Fruit fly (Drosophila melanogaster) whole organism, embryonic: ENCODE measurements around the gene Usp10.

Source experiments
- Atf6 ChIP-seq: fragments of 200-800 bp; sonication (Bioruptor generic); IDR thresholded peaks from 2 replicates; pipeline ENCODE4 v1.3.6; 2022; ENCODE audit warnings: missing biosample characterization, missing genetic modification characterization
- BtbVII ChIP-seq: fragments of 200-800 bp; sonication (Bioruptor generic); optimal IDR thresholded peaks from 3 replicates; lab custom pipeline; 2017; ENCODE audit warnings: missing biosample characterization, mild to moderate bottlenecking, missing genetic modification characterization
- Bteb2 ChIP-seq: fragments of 200-800 bp; sonication (Bioruptor generic); optimal IDR thresholded peaks from 2 replicates; lab custom pipeline; 2016; ENCODE audit warnings: missing biosample characterization, missing genetic modification characterization
- CG10274 ChIP-seq: fragments of 200-800 bp; sonication (Bioruptor generic); optimal IDR thresholded peaks from 3 replicates; lab custom pipeline; 2017; ENCODE audit warnings: missing biosample characterization, mild to moderate bottlenecking, missing genetic modification characterization
- CG12219 ChIP-seq: fragments of 200-800 bp; sonication (Bioruptor generic); optimal IDR thresholded peaks from 3 replicates; lab custom pipeline; 2018; ENCODE audit warnings: missing biosample characterization, mild to moderate bottlenecking, missing genetic modification characterization
- CG12942 ChIP-seq: fragments of 200-800 bp; sonication (Bioruptor generic); optimal IDR thresholded peaks from 3 replicates; lab custom pipeline; 2016; ENCODE audit warnings: missing biosample characterization, missing genetic modification characterization
- CG13775 ChIP-seq: fragments of 200-800 bp; sonication (Bioruptor generic); optimal IDR thresholded peaks from 3 replicates; lab custom pipeline; 2017; ENCODE audit warnings: missing biosample characterization, mild to moderate bottlenecking, missing genetic modification characterization
- CG13894 ChIP-seq: fragments of 200-800 bp; sonication (Bioruptor generic); optimal IDR thresholded peaks from 3 replicates; lab custom pipeline; 2018; ENCODE audit warnings: missing biosample characterization, mild to moderate bottlenecking, missing genetic modification characterization, moderate library complexity
- CG14860 ChIP-seq: fragments of 200-800 bp; sonication (Bioruptor generic); IDR thresholded peaks from 3 replicates; pipeline ENCODE4 v1.3.6; 2022; ENCODE audit warnings: missing biosample characterization, missing genetic modification characterization; ENCODE audit not compliant: partially characterized antibody
- CG1529 ChIP-seq: fragments of 200-800 bp; sonication (Bioruptor generic); optimal IDR thresholded peaks from 3 replicates; lab custom pipeline; 2018; ENCODE audit warnings: missing biosample characterization, missing genetic modification characterization
- CG1602 ChIP-seq: fragments of 200-800 bp; sonication (Bioruptor generic); optimal IDR thresholded peaks from 3 replicates; lab custom pipeline; 2016; ENCODE audit warnings: missing biosample characterization, missing genetic modification characterization
- CG17186 ChIP-seq: fragments of 200-800 bp; sonication (Bioruptor generic); optimal IDR thresholded peaks from 3 replicates; lab custom pipeline; 2017; ENCODE audit warnings: missing biosample characterization, missing genetic modification reagents, missing genetic modification characterization
- CG18011 ChIP-seq: fragments of 200-800 bp; sonication (Bioruptor generic); optimal IDR thresholded peaks from 2 replicates; lab custom pipeline; 2017; ENCODE audit warnings: missing biosample characterization, missing genetic modification characterization, mild to moderate bottlenecking, moderate library complexity, missing genotype
- CG2120 ChIP-seq: fragments of 200-800 bp; sonication (Bioruptor generic); optimal IDR thresholded peaks from 3 replicates; lab custom pipeline; 2016; ENCODE audit warnings: missing biosample characterization, missing genetic modification characterization
- CG30431 ChIP-seq: fragments of 200-800 bp; sonication (Bioruptor generic); optimal IDR thresholded peaks from 2 replicates; lab custom pipeline; 2017; ENCODE audit warnings: missing biosample characterization, missing genetic modification characterization
- CG31441 ChIP-seq: fragments of 200-800 bp; sonication (Bioruptor generic); IDR thresholded peaks from 2 replicates; pipeline ENCODE4 v1.3.6; 2022; ENCODE audit warnings: missing biosample characterization, missing genetic modification characterization
- CG3838 ChIP-seq: fragments of 200-800 bp; sonication (Bioruptor generic); optimal IDR thresholded peaks from 3 replicates; lab custom pipeline; 2016; ENCODE audit warnings: missing biosample characterization, missing genetic modification characterization
- CG3995 ChIP-seq: fragments of 200-800 bp; sonication (Bioruptor generic); optimal IDR thresholded peaks from 3 replicates; lab custom pipeline; 2016; ENCODE audit warnings: missing biosample characterization, missing genetic modification characterization
- CG42726 ChIP-seq: fragments of 200-800 bp; sonication (Bioruptor generic); IDR thresholded peaks from 2 replicates; pipeline ENCODE4 v1.3.6; 2022; ENCODE audit warnings: missing biosample characterization, missing genetic modification characterization; ENCODE audit not compliant: partially characterized antibody
- CG43689 ChIP-seq: fragments of 200-800 bp; sonication (Bioruptor generic); IDR thresholded peaks from 2 replicates; pipeline ENCODE4 v1.3.6; 2022; ENCODE audit warnings: missing biosample characterization, missing genetic modification characterization
- CG5245 ChIP-seq: fragments of 200-800 bp; sonication (Bioruptor generic); optimal IDR thresholded peaks from 3 replicates; lab custom pipeline; 2016; ENCODE audit warnings: missing biosample characterization, missing genetic modification characterization
- CG7372 ChIP-seq: fragments of 200-800 bp; sonication (Bioruptor generic); IDR thresholded peaks from 2 replicates; pipeline ENCODE4 v1.3.6; 2022; ENCODE audit warnings: missing biosample characterization, missing genetic modification characterization
- CG7745 ChIP-seq: fragments of 200-800 bp; sonication (Bioruptor generic); optimal IDR thresholded peaks from 2 replicates; lab custom pipeline; 2018; ENCODE audit warnings: missing biosample characterization, mild to moderate bottlenecking, missing genetic modification characterization, moderate library complexity
- CG7987 ChIP-seq: fragments of 200-800 bp; sonication (Bioruptor generic); optimal IDR thresholded peaks from 2 replicates; lab custom pipeline; 2018; ENCODE audit warnings: missing biosample characterization, mild to moderate bottlenecking, missing genetic modification characterization, moderate library complexity
- CG8924 ChIP-seq: fragments of 200-800 bp; optimal IDR thresholded peaks from 3 replicates; lab custom pipeline; 2019; ENCODE audit warnings: missing biosample characterization, mild to moderate bottlenecking, missing genetic modification characterization, moderate library complexity
- CG9727 ChIP-seq: fragments of 200-800 bp; sonication (Bioruptor generic); optimal IDR thresholded peaks from 3 replicates; lab custom pipeline; 2017; ENCODE audit warnings: missing biosample characterization, mild to moderate bottlenecking, missing genetic modification characterization
- Deaf1 ChIP-seq: fragments of 200-800 bp; optimal IDR thresholded peaks from 3 replicates; lab custom pipeline; 2019; ENCODE audit warnings: missing biosample characterization, mild to moderate bottlenecking, missing genetic modification characterization, moderate library complexity
- E2f1 ChIP-seq: fragments of 200-800 bp; sonication (Bioruptor generic); IDR thresholded peaks from 2 replicates; pipeline ENCODE4 v1.3.6; 2022; ENCODE audit warnings: missing biosample characterization, missing genetic modification characterization
- ERR ChIP-seq: fragments of 200-800 bp; sonication (Bioruptor generic); optimal IDR thresholded peaks from 2 replicates; lab custom pipeline; 2016; ENCODE audit warnings: missing biosample characterization, missing genetic modification characterization
- Fer3 ChIP-seq: fragments of 200-800 bp; sonication (Bioruptor generic); optimal IDR thresholded peaks from 2 replicates; lab custom pipeline; 2018; ENCODE audit warnings: missing biosample characterization, mild to moderate bottlenecking, missing genetic modification characterization, moderate library complexity
- Gsc ChIP-seq: fragments of 200-800 bp; sonication (Bioruptor generic); IDR thresholded peaks from 2 replicates; pipeline ENCODE4 v1.3.6; 2022; ENCODE audit warnings: missing biosample characterization, missing genetic modification characterization
- HLH3B ChIP-seq: fragments of 200-800 bp; sonication (Bioruptor generic); IDR thresholded peaks from 2 replicates; pipeline ENCODE4 v1.3.6; 2022; ENCODE audit warnings: missing biosample characterization, missing genetic modification characterization
- Kr ChIP-seq: fragments of 200-800 bp; sonication (Bioruptor generic); optimal IDR thresholded peaks from 2 replicates; lab custom pipeline; 2017; ENCODE audit warnings: missing biosample characterization, mild to moderate bottlenecking, missing genetic modification characterization
- Mrtf ChIP-seq: fragments of 200-800 bp; sonication (Bioruptor generic); IDR thresholded peaks from 3 replicates; pipeline ENCODE4 v1.3.6; 2022; ENCODE audit warnings: missing biosample characterization, missing genetic modification characterization
- Neu2 ChIP-seq: fragments of 200-800 bp; sonication (Bioruptor generic); optimal IDR thresholded peaks from 3 replicates; lab custom pipeline; 2016; ENCODE audit warnings: missing biosample characterization, missing genetic modification characterization, borderline replicate concordance
- Optix ChIP-seq: fragments of 200-800 bp; sonication (Bioruptor generic); IDR thresholded peaks from 3 replicates; pipeline ENCODE4 v1.3.6; 2022; ENCODE audit warnings: missing biosample characterization, missing genetic modification characterization
- Rfx ChIP-seq: fragments of 200-800 bp; sonication (Bioruptor generic); IDR thresholded peaks from 2 replicates; pipeline ENCODE4 v1.3.6; 2022; ENCODE audit warnings: missing biosample characterization, missing genetic modification characterization
- bowl ChIP-seq: fragments of 200-800 bp; sonication (Bioruptor generic); IDR thresholded peaks from 2 replicates; pipeline ENCODE4 v1.3.6; 2022; ENCODE audit warnings: missing biosample characterization, missing genetic modification characterization
- cg ChIP-seq: fragments of 200-800 bp; sonication (Bioruptor generic); optimal IDR thresholded peaks from 3 replicates; lab custom pipeline; 2019; ENCODE audit warnings: missing biosample characterization, mild to moderate bottlenecking, missing genetic modification characterization, moderate library complexity
- fd102C ChIP-seq: fragments of 200-800 bp; sonication (Bioruptor generic); optimal IDR thresholded peaks from 2 replicates; lab custom pipeline; 2018; ENCODE audit warnings: missing biosample characterization, mild to moderate bottlenecking, missing genetic modification characterization, moderate library complexity
- gsb-n ChIP-seq: fragments of 200-800 bp; sonication (Bioruptor generic); optimal IDR thresholded peaks from 3 replicates; lab custom pipeline; 2018; ENCODE audit warnings: missing biosample characterization, mild to moderate bottlenecking, missing genetic modification characterization
- hkb ChIP-seq, 2 experiments: fragments of 200-800 bp in 1 of 2; fragments of >200 bp in 1 of 2; sonication (Bioruptor generic) in 1 of 2; IDR thresholded peaks in 1 of 2; optimal IDR thresholded peaks in 1 of 2; 2 replicates each; pipeline versions ENCODE4 v1.3.6 to Lab custom; 2017 to 2022; ENCODE audit warnings: missing biosample characterization in 1 of 2, missing genetic modification characterization in 1 of 2
- knrl ChIP-seq: fragments of 200-800 bp; sonication (Bioruptor generic); IDR thresholded peaks from 3 replicates; pipeline ENCODE4 v1.3.6; 2022; ENCODE audit warnings: missing biosample characterization, missing genetic modification characterization; ENCODE audit not compliant: partially characterized antibody
- nerfin-2 ChIP-seq: fragments of 200-800 bp; sonication (Bioruptor generic); IDR thresholded peaks from 2 replicates; pipeline ENCODE4 v1.3.6; 2022; ENCODE audit warnings: missing biosample characterization, missing genetic modification characterization; ENCODE audit not compliant: partially characterized antibody
- otp ChIP-seq: fragments of 200-800 bp; sonication (Bioruptor generic); IDR thresholded peaks from 3 replicates; pipeline ENCODE4, ENCODE4 v1.3.6; 2022; ENCODE audit warnings: missing biosample characterization, missing genetic modification characterization
- pfk ChIP-seq: fragments of 200-800 bp; sonication (Bioruptor generic); optimal IDR thresholded peaks from 2 replicates; lab custom pipeline; 2018; ENCODE audit warnings: missing biosample characterization, mild to moderate bottlenecking, missing genetic modification characterization, moderate library complexity
- repo ChIP-seq: fragments of 200-800 bp; sonication (Bioruptor generic); optimal IDR thresholded peaks from 2 replicates; lab custom pipeline; 2016; ENCODE audit warnings: missing biosample characterization, missing genetic modification characterization
- sim ChIP-seq: fragments of 200-800 bp; sonication (Bioruptor generic); IDR thresholded peaks from 2 replicates; pipeline ENCODE4 v1.3.6; 2022; ENCODE audit warnings: missing biosample characterization, missing genetic modification characterization
- sqz ChIP-seq: fragments of 200-800 bp; sonication (Bioruptor generic); optimal IDR thresholded peaks from 3 replicates; lab custom pipeline; 2018; ENCODE audit warnings: missing biosample characterization, mild to moderate bottlenecking, missing genetic modification characterization
- unpg ChIP-seq: fragments of 200-800 bp; sonication (Bioruptor generic); optimal IDR thresholded peaks from 3 replicates; lab custom pipeline; 2018; ENCODE audit warnings: missing biosample characterization, mild to moderate bottlenecking, missing genetic modification characterization, moderate library complexity

Usp10 gene

DNA sequence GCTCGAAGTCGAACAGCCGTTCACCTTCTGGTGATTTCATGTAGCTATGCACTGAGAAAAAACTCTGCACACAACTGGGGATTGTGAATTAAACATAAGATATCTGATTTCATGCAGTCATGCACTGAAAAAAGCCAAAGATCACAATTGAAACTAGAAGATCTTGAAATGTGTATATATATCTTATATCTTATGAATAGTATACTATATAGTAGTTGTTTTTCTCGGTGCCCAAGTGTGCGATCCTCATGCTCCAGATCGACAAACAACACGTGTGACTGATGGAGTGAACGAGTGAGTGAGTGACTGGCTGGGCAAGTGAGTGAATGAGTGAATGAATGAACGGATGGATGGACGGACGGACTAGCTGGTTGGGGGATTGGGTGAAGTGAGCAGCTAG lies 49.7 kb upstream of the Usp10 start (continued):
- TF ChIP-seq Optix, result 0 out of 3 replicates have a peak, but pooled peaks have one; percentile 10
- TF ChIP-seq pfk (GFP tag; lab: Kevin White, UChicago), result no peak
- peak; percentile 39 for TF ChIP-seq CG1529 (GFP tag; lab: Kevin White, UChicago)
- TF ChIP-seq CG3838 (GFP tag; lab: Kevin White, UChicago), result no peak
- peak; percentile 77 for TF ChIP-seq Rfx (GFP tag; lab: Robert Waterston, UW)
- TF ChIP-seq unpg, result peak; percentile 82
- TF ChIP-seq Neu2 (GFP tag; lab: Kevin White, UChicago), result no peak
- peak; percentile 67 for TF ChIP-seq sim (GFP tag; lab: Robert Waterston, UW)
- peak; percentile 17 for TF ChIP-seq CG1602
- TF ChIP-seq Kr (GFP tag; lab: Kevin White, UChicago), result no peak
- no peak for TF ChIP-seq CG3995 (GFP tag; lab: Kevin White, UChicago)
- TF ChIP-seq CG7987 (GFP tag; lab: Kevin White, UChicago), result peak; percentile 50
- TF ChIP-seq gsb-n (tag; lab: Kevin White, UChicago), result peak; percentile 71
- TF ChIP-seq hkb (optimal IDR thresholded peaks at IDR 0.05; lab: Kevin White, UChicago), result no peak
- peak; percentile 87 for TF ChIP-seq hkb (GFP tag; IDR thresholded peaks at IDR 0.05; lab: Robert Waterston, UW)
- TF ChIP-seq CG7372 (GFP tag; lab: Robert Waterston, UW), result peak; percentile 52; the same call in 1 of the 2 replicates
- TF ChIP-seq Fer3 (tag; lab: Kevin White, UChicago), result peak; percentile 63
- peak; percentile 41 for TF ChIP-seq CG17186
- TF ChIP-seq CG30431 (GFP tag; lab: Kevin White, UChicago), result peak; percentile 6
- peak; percentile 41 for TF ChIP-seq CG2120
- peak; percentile 42 for TF ChIP-seq CG10274 (GFP tag; lab: Kevin White, UChicago)
- TF ChIP-seq CG42726 (GFP tag; lab: Robert Waterston, UW), result no peak
- TF ChIP-seq CG13894, result no peak
- peak; percentile 68 for TF ChIP-seq E2f1 (GFP tag; lab: Robert Waterston, UW)
- TF ChIP-seq knrl, result no peak
- TF ChIP-seq repo (GFP tag; lab: Kevin White, UChicago), result peak; percentile 22
- TF ChIP-seq BtbVII, result peak; percentile 68
- peak; percentile 22; the same call in 1 of the 2 replicates for TF ChIP-seq bowl (GFP tag; lab: Robert Waterston, UW)
- TF ChIP-seq fd102C, result no peak
- no peak for TF ChIP-seq nerfin-2 (GFP tag; lab: Robert Waterston, UW)
- TF ChIP-seq CG7745, result no peak
- no peak for TF ChIP-seq cg (GFP tag; lab: Kevin White, UChicago)
- TF ChIP-seq CG14860 (GFP tag; lab: Robert Waterston, UW), result no peak
- TF ChIP-seq CG9727 (GFP tag; lab: Kevin White, UChicago), result peak; percentile 53
- TF ChIP-seq CG13775 (GFP tag; lab: Kevin White, UChicago), result peak; percentile 2
- no peak for TF ChIP-seq sqz
- TF ChIP-seq Atf6, result peak; percentile 43; the same call in 1 of the 2 replicates
- no peak for TF ChIP-seq CG12942 (GFP tag; lab: Kevin White, UChicago)
- peak; percentile 57 for TF ChIP-seq Deaf1 (tag; lab: Kevin White, UChicago)
- TF ChIP-seq CG8924 (tag; lab: Kevin White, UChicago), result peak; percentile 68
- peak; percentile 51; the same call in 2 of the 3 replicates for TF ChIP-seq Mrtf (GFP tag; lab: Robert Waterston, UW)
- 0 out of 2 replicates have a peak, but pooled peaks have one; percentile 39 for TF ChIP-seq Gsc (GFP tag; lab: Robert Waterston, UW)
- TF ChIP-seq CG43689 (GFP tag; lab: Robert Waterston, UW), result no peak
- no peak for TF ChIP-seq ERR (GFP tag; lab: Kevin White, UChicago)
- TF ChIP-seq CG12219 (GFP tag; lab: Kevin White, UChicago), result peak; percentile 43
- no peak for TF ChIP-seq CG18011 (GFP tag; lab: Kevin White, UChicago)
- TF ChIP-seq CG5245, result peak; percentile 50
- TF ChIP-seq CG31441 (GFP tag; lab: Robert Waterston, UW), result peak; percentile 85
- TF ChIP-seq Bteb2 (GFP tag; lab: Kevin White, UChicago), result peak; percentile 16
- peak; percentile 63; the same call in 2 of the 3 replicates for TF ChIP-seq otp
- peak; percentile 83 for TF ChIP-seq HLH3B
